Worm (Caenorhabditis elegans): ENCODE data around the gene C49F8.1.

The C49F8.1 gene

ce11 chrX:13354672-13355407, 10.0 kb downstream of the C49F8.1 start:
- peak; percentile 16 for TF ChIP-seq attf-5 (GFP tag; optimal IDR thresholded peaks at IDR 0.05)
- TF ChIP-seq Y95B8A.8 (GFP tag; IDR thresholded peaks at IDR 0.05) = 0 out of 2 replicates have a peak, but pooled peaks have one; percentile 23
- 0 out of 2 replicates have a peak, but pooled peaks have one; percentile 10 for TF ChIP-seq egl-44 (GFP tag; IDR thresholded peaks at IDR 0.05)
- TF ChIP-seq cebp-1 (GFP tag; IDR thresholded peaks at IDR 0.05) = no peak
- TF ChIP-seq cebp-1 (tag; optimal IDR thresholded peaks at IDR 0.05) = peak; percentile 66
- TF ChIP-seq F39B2.1 (GFP tag; IDR thresholded peaks at IDR 0.05) = no peak
- peak; percentile 49 for TF ChIP-seq atf-7 (tag; optimal IDR thresholded peaks at IDR 0.05)
- TF ChIP-seq efl-1 (GFP tag; optimal IDR thresholded peaks at IDR 0.05) = no peak
- peak in 1 of 2 experiments; percentile 67 for TF ChIP-seq let-607 (tag; optimal IDR thresholded peaks at IDR 0.05)
- peak; percentile 76 for TF ChIP-seq nhr-80 (tag; optimal IDR thresholded peaks at IDR 0.05)
- TF ChIP-seq repo-1 (tag; optimal IDR thresholded peaks at IDR 0.05) = no peak
- peak; percentile 44 for TF ChIP-seq chd-7 (tag; optimal IDR thresholded peaks at IDR 0.05)
- TF ChIP-seq ztf-6 (GFP tag; IDR thresholded peaks at IDR 0.05) = no peak
- TF ChIP-seq K12H6.12 (tag; optimal IDR thresholded peaks at IDR 0.05) = peak; percentile 8
- no peak for TF ChIP-seq die-1 (tag; optimal IDR thresholded peaks at IDR 0.05)
- peak; percentile 63 for TF ChIP-seq F22D6.2 (tag; optimal IDR thresholded peaks at IDR 0.05)
- no peak for TF ChIP-seq dox-1 (GFP tag; IDR thresholded peaks at IDR 0.05)
- peak; percentile 44 for TF ChIP-seq lin-40 (tag; optimal IDR thresholded peaks at IDR 0.05)
- TF ChIP-seq ztf-26 (tag; optimal IDR thresholded peaks at IDR 0.05) = peak; percentile 7
- 0 out of 2 replicates have a peak, but pooled peaks have one; percentile 28 for TF ChIP-seq lin-26 (GFP tag; IDR thresholded peaks at IDR 0.05)
- no peak for TF ChIP-seq lin-54 (GFP tag; optimal IDR thresholded peaks at IDR 0.05)
- no peak for TF ChIP-seq aptf-3 (GFP tag; IDR thresholded peaks at IDR 0.05)
- TF ChIP-seq ceh-58 (GFP tag; IDR thresholded peaks at IDR 0.05) = no peak

- TF ChIP-seq K11D2.4 (GFP tag; IDR thresholded peaks at IDR 0.05) = 0 out of 2 replicates have a peak, but pooled peaks have one; percentile 35
- peak; percentile 29 for TF ChIP-seq tbp1 (GFP tag; optimal IDR thresholded peaks at IDR 0.05)
- peak; percentile 30 for TF ChIP-seq madf-10 (tag; optimal IDR thresholded peaks at IDR 0.05)
- TF ChIP-seq ceh-91 (GFP tag; IDR thresholded peaks at IDR 0.05) = no peak
- peak; percentile 89 for TF ChIP-seq ztf-26 (tag; optimal IDR thresholded peaks at IDR 0.05)
- 0 out of 2 replicates have a peak, but pooled peaks have one; percentile 20 for TF ChIP-seq nfyb-1 (GFP tag; IDR thresholded peaks at IDR 0.05)
- TF ChIP-seq F22D6.2 (tag; optimal IDR thresholded peaks at IDR 0.05) = peak; percentile 53
- peak; percentile 41 for TF ChIP-seq pha-4 (tag; optimal IDR thresholded peaks at IDR 0.05)
- peak; percentile 66 for TF ChIP-seq atf-7 (tag; optimal IDR thresholded peaks at IDR 0.05)
- no peak for TF ChIP-seq B0035.1 (tag; optimal IDR thresholded peaks at IDR 0.05)
- TF ChIP-seq rcor-1 (GFP tag; IDR thresholded peaks at IDR 0.05) = no peak
- TF ChIP-seq ceh-27 (GFP tag; optimal IDR thresholded peaks at IDR 0.05) = peak; percentile 45
- TF ChIP-seq Y53G8AR.9 (GFP tag; conservative IDR thresholded peaks at IDR 0.05) = peak; percentile 59; the same call in 1 of the 2 replicates
- TF ChIP-seq cebp-1 (GFP tag; IDR thresholded peaks at IDR 0.05) = no peak
- TF ChIP-seq cebp-1 (tag; optimal IDR thresholded peaks at IDR 0.05) = peak; percentile 53
- no peak for TF ChIP-seq aptf-3 (GFP tag; IDR thresholded peaks at IDR 0.05)
- TF ChIP-seq gei-17 (GFP tag; optimal IDR thresholded peaks at IDR 0.05) = peak; percentile 1
- 0 out of 2 replicates have a peak, but pooled peaks have one; percentile 50 for TF ChIP-seq B0336.3 (GFP tag; IDR thresholded peaks at IDR 0.05)
- peak; percentile 33 for TF ChIP-seq tlf-1 (GFP tag; optimal IDR thresholded peaks at IDR 0.05)
- no peak for TF ChIP-seq B0019.2 (GFP tag; conservative IDR thresholded peaks at IDR 0.05)
- no peak for TF ChIP-seq lin-54 (GFP tag; optimal IDR thresholded peaks at IDR 0.05)
- TF ChIP-seq F57C9.4 (tag; optimal IDR thresholded peaks at IDR 0.05) = no peak
- TF ChIP-seq nhr-120 (GFP tag; IDR thresholded peaks at IDR 0.05) = no peak
- TF ChIP-seq ZK185.1 (tag; optimal IDR thresholded peaks at IDR 0.05; ENCODE audit: poor library complexity, severe bottlenecking) = peak; percentile 59
- TF ChIP-seq nhr-80 (tag; optimal IDR thresholded peaks at IDR 0.05) = peak; percentile 89
- no peak for TF ChIP-seq snpc-4 (GFP tag; optimal IDR thresholded peaks at IDR 0.05)
- TF ChIP-seq snpc-4 (tag; optimal IDR thresholded peaks at IDR 0.05) = peak in 2 of 4 experiments; percentile 22 to 23
- 0 out of 2 replicates have a peak, but pooled peaks have one; percentile 6 for TF ChIP-seq dox-1 (GFP tag; IDR thresholded peaks at IDR 0.05)
- TF ChIP-seq lin-40 (tag; optimal IDR thresholded peaks at IDR 0.05) = peak; percentile 67
- TF ChIP-seq him-1 (tag; optimal IDR thresholded peaks at IDR 0.05) = no peak
- TF ChIP-seq F37B4.10 (GFP tag; IDR thresholded peaks at IDR 0.05) = no peak
- TF ChIP-seq chd-7 (tag; optimal IDR thresholded peaks at IDR 0.05) = peak; percentile 50
- peak in 1 of 2 experiments; percentile 14 for TF ChIP-seq let-607 (tag; optimal IDR thresholded peaks at IDR 0.05)
- no peak for TF ChIP-seq F10E7.11 (tag; optimal IDR thresholded peaks at IDR 0.05)
Measured at ce11 chrX:13353530-13353929, 11.3 kb downstream of the C49F8.1 start.

Data from whole organism, young adult.